Worm (Caenorhabditis elegans) whole organism, late embryonic: ENCODE data around the gene cest-30.

Experiments used
- F13H6.1 ChIP-seq: sonication (generic microtip); optimal IDR thresholded peaks from 2 replicates; lab custom pipeline; 2016; ENCODE audit warnings: missing genetic modification characterization, missing compliant biosample characterization
- K09A11.1 ChIP-seq: sonication (generic microtip); optimal IDR thresholded peaks from 2 replicates; lab custom pipeline; 2017; ENCODE audit warnings: antibody characterized with exemption, mild to moderate bottlenecking, missing genetic modification characterization, missing compliant biosample characterization; ENCODE audit not compliant: insufficient read depth
- T23F11.4 ChIP-seq: fragments of 200-800 bp; sonication (Bioruptor generic); optimal IDR thresholded peaks from 2 replicates; lab custom pipeline; 2018; ENCODE audit warnings: mild to moderate bottlenecking, missing genetic modification characterization, missing compliant biosample characterization
- ahr-1 ChIP-seq: sonication (generic microtip); optimal IDR thresholded peaks from 2 replicates; lab custom pipeline; 2016; ENCODE audit warnings: missing genetic modification characterization, missing compliant biosample characterization
- ama-1 ChIP-seq: fragments of 150-350 bp; optimal IDR thresholded peaks from 2 replicates; lab custom pipeline; 2014
- ceh-18 ChIP-seq: sonication (generic microtip); optimal IDR thresholded peaks from 2 replicates; lab custom pipeline; 2016; ENCODE audit warnings: missing genetic modification characterization, missing compliant biosample characterization
- ceh-19 ChIP-seq: fragments of 200-800 bp; sonication (Bioruptor generic); optimal IDR thresholded peaks from 2 replicates; lab custom pipeline; 2018; ENCODE audit warnings: mild to moderate bottlenecking, missing genetic modification characterization, missing compliant biosample characterization
- ceh-22 ChIP-seq: sonication (generic microtip); optimal IDR thresholded peaks from 2 replicates; lab custom pipeline; 2017; ENCODE audit warnings: missing biosample characterization, missing genetic modification characterization
- ceh-30 ChIP-seq: fragments of 150-350 bp; optimal IDR thresholded peaks from 2 replicates; lab custom pipeline; 2014; ENCODE audit warnings: missing biosample characterization, missing genetic modification characterization
- ceh-31 ChIP-seq: sonication (generic microtip); optimal IDR thresholded peaks from 2 replicates; lab custom pipeline; 2016; ENCODE audit warnings: missing genetic modification characterization, missing compliant biosample characterization
- ceh-34 ChIP-seq: sonication (generic microtip); optimal IDR thresholded peaks from 2 replicates; lab custom pipeline; 2016; ENCODE audit warnings: mild to moderate bottlenecking, missing genetic modification characterization, missing compliant biosample characterization
- ceh-9 ChIP-seq: sonication (generic microtip); optimal IDR thresholded peaks from 2 replicates; lab custom pipeline; 2016; ENCODE audit warnings: mild to moderate bottlenecking, missing genetic modification characterization, inconsistent platforms, missing compliant biosample characterization
- dve-1 ChIP-seq: sonication (generic microtip); optimal IDR thresholded peaks from 2 replicates; lab custom pipeline; 2017; ENCODE audit warnings: antibody characterized with exemption, mild to moderate bottlenecking, missing genetic modification characterization, missing compliant biosample characterization
- eyg-1 ChIP-seq: sonication (generic microtip); optimal IDR thresholded peaks from 2 replicates; lab custom pipeline; 2016; ENCODE audit warnings: missing genotype, missing genetic modification characterization, missing compliant biosample characterization
- fax-1 ChIP-seq: sonication (generic microtip); optimal IDR thresholded peaks from 2 replicates; lab custom pipeline; 2016; ENCODE audit warnings: missing genotype, missing genetic modification characterization, missing compliant biosample characterization
- fkh-10 ChIP-seq: fragments of 150-350 bp; optimal IDR thresholded peaks from 2 replicates; lab custom pipeline; 2014; ENCODE audit warnings: missing biosample characterization, missing genetic modification reagents, missing genetic modification characterization
- hlh-13 ChIP-seq: fragments of 200-800 bp; sonication (Bioruptor generic); optimal IDR thresholded peaks from 2 replicates; lab custom pipeline; 2018; ENCODE audit warnings: mild to moderate bottlenecking, missing genetic modification characterization, missing compliant biosample characterization
- hlh-30 ChIP-seq: sonication (generic microtip); optimal IDR thresholded peaks from 2 replicates; lab custom pipeline; 2017; ENCODE audit warnings: antibody characterized with exemption, missing genetic modification characterization, missing compliant biosample characterization; ENCODE audit not compliant: insufficient read depth
- hlh-6 ChIP-seq: sonication (generic microtip); optimal IDR thresholded peaks from 2 replicates; lab custom pipeline; 2016; ENCODE audit warnings: missing genotype, missing genetic modification characterization, missing compliant biosample characterization
- hlh-8 ChIP-seq: sonication (generic microtip); optimal IDR thresholded peaks from 2 replicates; lab custom pipeline; 2016; ENCODE audit warnings: missing genotype, missing genetic modification characterization, missing compliant biosample characterization
- lim-6 ChIP-seq: sonication (generic microtip); optimal IDR thresholded peaks from 2 replicates; lab custom pipeline; 2016; ENCODE audit warnings: missing genetic modification characterization, missing compliant biosample characterization
- mec-3 ChIP-seq: sonication (generic microtip); optimal IDR thresholded peaks from 2 replicates; lab custom pipeline; 2016; ENCODE audit warnings: borderline replicate concordance, missing genetic modification characterization, missing compliant biosample characterization
- nhr-11 ChIP-seq: fragments of 150-350 bp; optimal IDR thresholded peaks from 2 replicates; lab custom pipeline; 2014; ENCODE audit warnings: missing biosample characterization, missing genetic modification characterization
- nhr-232 ChIP-seq: sonication (generic microtip); optimal IDR thresholded peaks from 2 replicates; lab custom pipeline; 2016; ENCODE audit warnings: missing genetic modification characterization, missing compliant biosample characterization
- npax-4 ChIP-seq: sonication (generic microtip); optimal IDR thresholded peaks from 2 replicates; lab custom pipeline; 2016; ENCODE audit warnings: missing genetic modification characterization, missing compliant biosample characterization
- odd-2 ChIP-seq: sonication (generic microtip); optimal IDR thresholded peaks from 2 replicates; lab custom pipeline; 2017; ENCODE audit warnings: antibody characterized with exemption, mild to moderate bottlenecking, missing genetic modification characterization, missing compliant biosample characterization
- pag-3 ChIP-seq: sonication (generic microtip); optimal IDR thresholded peaks from 2 replicates; lab custom pipeline; 2016; ENCODE audit warnings: missing compliant biosample characterization, missing genetic modification characterization, borderline replicate concordance
- pat-9 ChIP-seq: fragments of 200-800 bp; sonication (Bioruptor generic); optimal IDR thresholded peaks from 2 replicates; lab custom pipeline; 2018; ENCODE audit warnings: mild to moderate bottlenecking, missing genetic modification characterization, moderate library complexity, missing compliant biosample characterization
- pha-2 ChIP-seq: sonication (generic microtip); optimal IDR thresholded peaks from 2 replicates; lab custom pipeline; 2017; ENCODE audit warnings: mild to moderate bottlenecking, missing genetic modification characterization, missing compliant biosample characterization
- pqm-1 ChIP-seq: sonication (generic microtip); optimal IDR thresholded peaks from 2 replicates; lab custom pipeline; 2016; ENCODE audit warnings: missing genetic modification characterization, missing compliant biosample characterization
- pros-1 ChIP-seq: fragments of 150-350 bp; optimal IDR thresholded peaks from 2 replicates; lab custom pipeline; 2014; ENCODE audit warnings: missing biosample characterization, missing genetic modification reagents, missing genetic modification characterization
- rnt-1 ChIP-seq: sonication (generic microtip); optimal IDR thresholded peaks from 2 replicates; lab custom pipeline; 2016; ENCODE audit warnings: missing genetic modification characterization, missing compliant biosample characterization
- sox-2 ChIP-seq: fragments of 200-800 bp; sonication (Bioruptor generic); IDR thresholded peaks from 2 replicates; pipeline ENCODE4 v1.3.6; 2022; ENCODE audit warnings: missing genetic modification reagents, missing genetic modification characterization, missing compliant biosample characterization
- syd-9 ChIP-seq: sonication (generic microtip); optimal IDR thresholded peaks from 2 replicates; lab custom pipeline; 2016; ENCODE audit warnings: mild to moderate bottlenecking, missing genetic modification characterization, moderate library complexity, missing compliant biosample characterization
- tbx-2 ChIP-seq: sonication (generic microtip); optimal IDR thresholded peaks from 2 replicates; lab custom pipeline; 2016; ENCODE audit warnings: missing genetic modification characterization, missing compliant biosample characterization
- tbx-7 ChIP-seq: sonication (generic microtip); optimal IDR thresholded peaks from 2 replicates; lab custom pipeline; 2016; ENCODE audit warnings: missing genotype, missing genetic modification characterization, missing compliant biosample characterization
- unc-3 ChIP-seq, 2 experiments: fragments of 200-800 bp in 1 of 2; sonication (Bioruptor generic) in 1 of 2; sonication (generic microtip) in 1 of 2; conservative IDR thresholded peaks in 1 of 2; optimal IDR thresholded peaks in 1 of 2; 2 replicates each; pipeline versions ENCODE4 v1.3.6 to Lab custom; 2016 to 2022; ENCODE audit warnings: missing compliant biosample characterization in 2 of 2, missing genetic modification characterization in 2 of 2, missing genetic modification reagents in 1 of 2
- zip-5 ChIP-seq: sonication (generic microtip); optimal IDR thresholded peaks from 2 replicates; lab custom pipeline; 2016; ENCODE audit warnings: missing genetic modification characterization, missing compliant biosample characterization
- ztf-16 ChIP-seq: sonication (generic microtip); optimal IDR thresholded peaks from 2 replicates; lab custom pipeline; 2017; ENCODE audit warnings: missing genetic modification characterization, missing compliant biosample characterization

The cest-30 gene

ce11 chrV:5262999-5263398, at the start of gene cest-30:
Gene cest-30 (minus strand): TSS chrV:5263099.
- TF ChIP-seq ahr-1 (tag; lab: Kevin White, UChicago): no peak
- no peak for TF ChIP-seq hlh-13 (GFP tag; lab: Kevin White, UChicago)
- no peak for TF ChIP-seq F13H6.1 (tag; lab: Kevin White, UChicago)
- no peak for TF ChIP-seq tbx-2 (tag; lab: Kevin White, UChicago)
- TF ChIP-seq K09A11.1 (tag; lab: Kevin White, UChicago): no peak
- TF ChIP-seq unc-3 (GFP tag; conservative IDR thresholded peaks at IDR 0.05; lab: Robert Waterston, UW): no peak
- TF ChIP-seq unc-3 (tag; optimal IDR thresholded peaks at IDR 0.05; lab: Kevin White, UChicago): no peak
- TF ChIP-seq nhr-232 (tag; lab: Kevin White, UChicago): no peak
- no peak for TF ChIP-seq pat-9 (tag; lab: Kevin White, UChicago)
- no peak for TF ChIP-seq npax-4 (tag; lab: Kevin White, UChicago)
- TF ChIP-seq ztf-16 (tag; lab: Kevin White, UChicago): no peak

- TF ChIP-seq ceh-34: no peak
- TF ChIP-seq unc-3 (GFP tag; conservative IDR thresholded peaks at IDR 0.05; lab: Robert Waterston, UW): no peak
- TF ChIP-seq unc-3 (tag; optimal IDR thresholded peaks at IDR 0.05; lab: Kevin White, UChicago): no peak
- TF ChIP-seq ztf-16 (tag; lab: Kevin White, UChicago): no peak
- TF ChIP-seq odd-2 (tag; lab: Kevin White, UChicago): no peak
- TF ChIP-seq dve-1 (tag; lab: Kevin White, UChicago): no peak
- TF ChIP-seq T23F11.4: no peak
- no peak for TF ChIP-seq tbx-2 (tag; lab: Kevin White, UChicago)
- no peak for TF ChIP-seq K09A11.1 (tag; lab: Kevin White, UChicago)
- no peak for TF ChIP-seq pha-2 (tag; lab: Kevin White, UChicago)
- no peak for TF ChIP-seq ceh-9 (tag; lab: Kevin White, UChicago)
- TF ChIP-seq pqm-1 (tag; lab: Kevin White, UChicago): no peak
- no peak for TF ChIP-seq F13H6.1 (tag; lab: Kevin White, UChicago)
- no peak for TF ChIP-seq lim-6 (tag; lab: Kevin White, UChicago)
- TF ChIP-seq hlh-6 (tag; lab: Kevin White, UChicago): no peak
- TF ChIP-seq ceh-30 (tag; lab: Kevin White, UChicago): no peak
- TF ChIP-seq mec-3 (tag; lab: Kevin White, UChicago): no peak
- TF ChIP-seq pag-3 (tag; lab: Kevin White, UChicago): no peak
- no peak for TF ChIP-seq zip-5
- TF ChIP-seq ceh-18 (tag; lab: Kevin White, UChicago): no peak
- TF ChIP-seq fax-1 (tag; lab: Kevin White, UChicago): no peak
These were observed 49.6 kb upstream of the cest-30 start, which contains the start of gene C10G8.3 for ce11 chrV:5312453-5312852. Gene C10G8.3 (plus strand): TSS chrV:5312753.

ce11 chrV:5311635-5312034, 48.7 kb upstream of the cest-30 start, which contains the start of gene C10G8.4:
Gene C10G8.4 (plus strand): TSS chrV:5311935.
- TF ChIP-seq tbx-2 (tag; lab: Kevin White, UChicago): no peak
- no peak for TF ChIP-seq ceh-34
- no peak for TF ChIP-seq ceh-9 (tag; lab: Kevin White, UChicago)
- TF ChIP-seq syd-9 (tag; lab: Kevin White, UChicago): no peak
- no peak for TF ChIP-seq ceh-30 (tag; lab: Kevin White, UChicago)

- TF ChIP-seq tbx-2 (tag; lab: Kevin White, UChicago) (no peak), ama-1 (lab: Kevin White, UChicago) (no peak), ceh-31 (no peak), dve-1 (tag; lab: Kevin White, UChicago) (no peak), ceh-34 (no peak), K09A11.1 (tag; lab: Kevin White, UChicago) (no peak), hlh-8 (no peak)
These were observed 41.5 kb upstream of the cest-30 start for ce11 chrV:5304366-5304765.

- no peak for TF ChIP-seq hlh-30 (tag; lab: Kevin White, UChicago)
- TF ChIP-seq pha-2 (tag; lab: Kevin White, UChicago): no peak
- TF ChIP-seq fkh-10: no peak
- no peak for TF ChIP-seq hlh-6 (tag; lab: Kevin White, UChicago)
- no peak for TF ChIP-seq ahr-1 (tag; lab: Kevin White, UChicago)
- no peak for TF ChIP-seq F13H6.1 (tag; lab: Kevin White, UChicago)
- TF ChIP-seq rnt-1 (tag; lab: Kevin White, UChicago): no peak
- no peak for TF ChIP-seq eyg-1
- TF ChIP-seq ceh-30 (tag; lab: Kevin White, UChicago): no peak
- no peak for TF ChIP-seq pros-1 (tag; lab: Kevin White, UChicago)
- TF ChIP-seq tbx-7 (tag; lab: Kevin White, UChicago): no peak
- no peak for TF ChIP-seq ceh-22
- TF ChIP-seq pat-9 (tag; lab: Kevin White, UChicago): no peak
- no peak for TF ChIP-seq nhr-11 (tag; lab: Kevin White, UChicago)
- TF ChIP-seq sox-2 (GFP tag; lab: Robert Waterston, UW): no peak
- no peak for TF ChIP-seq ceh-19 (GFP tag; lab: Kevin White, UChicago)
These were observed 40.5 kb upstream of the cest-30 start, which contains the start of gene ncx-2 for ce11 chrV:5303389-5303788. Gene ncx-2 (plus strand): TSS chrV:5303689.
